Worm (Caenorhabditis elegans): ENCODE measurements around the gene F52H2.1.

DNA sequence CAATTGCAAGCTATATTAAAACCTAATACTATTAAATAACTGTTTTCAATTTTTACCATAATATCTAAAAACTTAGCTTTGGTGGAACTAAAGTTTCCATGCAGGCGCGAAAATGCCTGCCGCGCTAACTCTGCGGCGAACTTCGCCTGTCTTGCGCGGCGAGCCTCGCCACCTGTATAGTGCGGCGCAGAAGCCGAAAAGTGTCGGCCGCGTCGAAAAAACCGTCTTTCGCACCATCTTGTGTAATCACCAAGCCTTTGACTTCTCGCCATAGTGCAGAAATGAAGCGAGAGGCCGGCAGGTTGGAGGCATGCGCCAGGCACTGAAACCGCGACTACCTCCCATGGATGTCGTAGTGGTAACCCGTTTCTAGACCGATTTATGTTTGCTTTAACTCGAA, 21.4 kb upstream of the F52H2.1 start:
- no peak for TF ChIP-seq ama-1 (optimal IDR thresholded peaks at IDR 0.05)
- TF ChIP-seq pqm-1 (tag; optimal IDR thresholded peaks at IDR 0.05), result no peak
- no peak for TF ChIP-seq nhr-11 (tag; optimal IDR thresholded peaks at IDR 0.05)
- TF ChIP-seq unc-55 (GFP tag; optimal IDR thresholded peaks at IDR 0.05), result no peak
- no peak for TF ChIP-seq tbx-7 (tag; optimal IDR thresholded peaks at IDR 0.05)
